Worm (Caenorhabditis elegans) whole organism, L4 larva: ENCODE data around the gene npp-8.

ENCODE experiments used
- F10B5.3 ChIP-seq: sonication (generic microtip); optimal IDR thresholded peaks from 2 replicates; lab custom pipeline; 2016; ENCODE audit warnings: mild to moderate bottlenecking, missing genetic modification characterization, missing compliant biosample characterization
- F26F4.8 ChIP-seq: fragments of 200-800 bp; sonication (Bioruptor generic); conservative IDR thresholded peaks from 2 replicates; pipeline ENCODE4 v1.3.6; 2022; ENCODE audit warnings: missing genetic modification characterization, missing compliant biosample characterization
- F44E2.7 ChIP-seq: fragments of 200-800 bp; sonication (Bioruptor generic); IDR thresholded peaks from 2 replicates; pipeline ENCODE4 v2.1.2; 2022; ENCODE audit warnings: missing genetic modification characterization, missing compliant biosample characterization
- T26A8.4 ChIP-seq: fragments of 200-800 bp; sonication (Bioruptor generic); IDR thresholded peaks from 2 replicates; pipeline ENCODE4 v1.3.6; 2022; ENCODE audit warnings: missing genetic modification characterization, missing compliant biosample characterization
- Y75B8A.6 ChIP-seq: fragments of 200-800 bp; sonication (Bioruptor generic); IDR thresholded peaks from 2 replicates; pipeline ENCODE4 v1.3.6; 2022; ENCODE audit warnings: missing genetic modification reagents, missing genetic modification characterization, missing compliant biosample characterization
- ZK337.2 ChIP-seq: fragments of 200-800 bp; sonication (Bioruptor generic); IDR thresholded peaks from 2 replicates; pipeline ENCODE4 v1.3.6; 2022; ENCODE audit warnings: missing genetic modification reagents, missing genetic modification characterization, missing compliant biosample characterization
- ZK546.5 ChIP-seq, 2 experiments: sonication (generic microtip); optimal IDR thresholded peaks; 2 replicates each; lab custom pipeline; 2017; ENCODE audit warnings: missing biosample characterization in 2 of 2, missing genetic modification characterization in 2 of 2
- aha-1 ChIP-seq: fragments of 150-350 bp; peaks from one replicate; lab custom pipeline; 2014; ENCODE audit warnings: missing biosample characterization, missing genetic modification characterization
- aly-2 ChIP-seq: sonication (generic microtip); optimal IDR thresholded peaks from 2 replicates; lab custom pipeline; 2018; ENCODE audit warnings: missing biosample characterization, missing genetic modification characterization
- arid-1 ChIP-seq: fragments of 200-800 bp; sonication (Bioruptor generic); conservative IDR thresholded peaks from 2 replicates; pipeline ENCODE4 v1.3.6; 2022; ENCODE audit warnings: missing genetic modification reagents, missing genetic modification characterization, missing compliant biosample characterization
- ceh-32 ChIP-seq: sonication (generic microtip); optimal IDR thresholded peaks from 2 replicates; lab custom pipeline; 2016; ENCODE audit warnings: mild to moderate bottlenecking, missing genetic modification characterization, missing compliant biosample characterization; ENCODE audit not compliant: poor library complexity
- ceh-62 ChIP-seq: sonication (generic microtip); optimal IDR thresholded peaks from 2 replicates; lab custom pipeline; 2017; ENCODE audit warnings: missing biosample characterization, missing genetic modification characterization
- ceh-82 ChIP-seq: sonication (generic microtip); optimal IDR thresholded peaks from 2 replicates; lab custom pipeline; 2017; ENCODE audit warnings: missing biosample characterization, missing genetic modification characterization
- ces-1 ChIP-seq: fragments of 150-350 bp; sonication (generic microtip); optimal IDR thresholded peaks from 4 replicates; lab custom pipeline; 2014; ENCODE audit warnings: missing biosample characterization, missing genetic modification reagents, missing genetic modification characterization
- cey-2 ChIP-seq: sonication (generic microtip); optimal IDR thresholded peaks from 3 replicates; lab custom pipeline; 2017; ENCODE audit warnings: missing genetic modification characterization, mild to moderate bottlenecking, missing compliant biosample characterization, antibody characterized with exemption, borderline replicate concordance; ENCODE audit not compliant: insufficient read depth
- daf-16 ChIP-seq, 3 experiments: sonication (generic microtip); optimal IDR thresholded peaks; 2 replicates each; lab custom pipeline; 2016 to 2017; ENCODE audit warnings: missing genetic modification characterization in 3 of 3, missing genetic modification reagents in 3 of 3, mild to moderate bottlenecking in 2 of 3, missing compliant biosample characterization in 2 of 3, missing biosample characterization in 1 of 3, moderate library complexity in 1 of 3
- daf-19 ChIP-seq: fragments of 200-800 bp; sonication (Bioruptor generic); conservative IDR thresholded peaks from 2 replicates; pipeline ENCODE4 v1.3.6; 2022; ENCODE audit warnings: missing genetic modification characterization, missing compliant biosample characterization
- dmd-6 ChIP-seq: fragments of 200-800 bp; sonication (Bioruptor generic); IDR thresholded peaks from 2 replicates; pipeline ENCODE4 v1.3.6; 2022; ENCODE audit warnings: missing genetic modification reagents, missing genetic modification characterization, missing compliant biosample characterization
- dmd-9 ChIP-seq: fragments of 200-800 bp; sonication (Bioruptor generic); IDR thresholded peaks from 2 replicates; pipeline ENCODE4 v1.3.6; 2022; ENCODE audit warnings: missing genetic modification reagents, missing genetic modification characterization, missing compliant biosample characterization
- dve-1 ChIP-seq: sonication (generic microtip); optimal IDR thresholded peaks from 2 replicates; lab custom pipeline; 2017; ENCODE audit warnings: antibody characterized with exemption, mild to moderate bottlenecking, missing genetic modification characterization, missing compliant biosample characterization; ENCODE audit not compliant: insufficient read depth
- egl-27 ChIP-seq: sonication (generic microtip); optimal IDR thresholded peaks from 3 replicates; lab custom pipeline; 2017; ENCODE audit warnings: missing biosample characterization, missing genetic modification reagents, missing genetic modification characterization
- fos-1 ChIP-seq: fragments of 150-350 bp; optimal IDR thresholded peaks from 2 replicates; lab custom pipeline; 2014; ENCODE audit warnings: missing biosample characterization, missing genetic modification characterization
- gei-8 ChIP-seq: fragments of 200-800 bp; sonication (Bioruptor generic); optimal IDR thresholded peaks from 2 replicates; lab custom pipeline; 2018; ENCODE audit warnings: mild to moderate bottlenecking, missing genetic modification characterization, missing compliant biosample characterization
- hmg-1.1 ChIP-seq: fragments of 200-800 bp; sonication (Bioruptor generic); IDR thresholded peaks from 2 replicates; pipeline ENCODE4 v1.3.6; 2022; ENCODE audit warnings: missing genetic modification reagents, missing genetic modification characterization, missing compliant biosample characterization
- lim-7 ChIP-seq: fragments of 200-800 bp; sonication (Bioruptor generic); IDR thresholded peaks from 2 replicates; pipeline ENCODE4 v1.3.6; 2022; ENCODE audit warnings: missing genetic modification characterization, missing compliant biosample characterization
- lin-15B ChIP-seq: fragments of 150-350 bp; sonication (generic microtip); optimal IDR thresholded peaks from 3 replicates; lab custom pipeline; 2014; ENCODE audit warnings: missing biosample characterization, missing genetic modification characterization
- lin-39 ChIP-seq: fragments of 150-350 bp; optimal IDR thresholded peaks from 2 replicates; lab custom pipeline; 2014; ENCODE audit warnings: missing biosample characterization, missing genetic modification reagents, missing genetic modification characterization
- madf-5 ChIP-seq, 2 experiments: fragments of 200-800 bp; sonication (Bioruptor generic); IDR thresholded peaks; 2 replicates each; pipeline ENCODE4 v1.3.6; 2022; ENCODE audit warnings: missing compliant biosample characterization in 2 of 2, missing genetic modification characterization in 2 of 2
- mxl-2 ChIP-seq: fragments of 200-800 bp; sonication (Bioruptor generic); conservative IDR thresholded peaks from 2 replicates; pipeline ENCODE4 v1.3.6; 2022; ENCODE audit warnings: missing genetic modification reagents, missing genetic modification characterization, missing compliant biosample characterization
- nhr-11 ChIP-seq: fragments of 150-350 bp; optimal IDR thresholded peaks from 2 replicates; lab custom pipeline; 2014; ENCODE audit warnings: missing biosample characterization, missing genetic modification characterization
- nhr-237 ChIP-seq: sonication (generic microtip); optimal IDR thresholded peaks from 2 replicates; lab custom pipeline; 2017; ENCODE audit warnings: missing biosample characterization, missing genetic modification characterization
- nhr-25 ChIP-seq: sonication (generic microtip); optimal IDR thresholded peaks from 2 replicates; lab custom pipeline; 2017; ENCODE audit warnings: missing genetic modification characterization, mild to moderate bottlenecking, missing compliant biosample characterization, antibody characterized with exemption, moderate library complexity, borderline replicate concordance; ENCODE audit not compliant: insufficient read depth
- nhr-28 ChIP-seq: fragments of 150-350 bp; optimal IDR thresholded peaks from 2 replicates; lab custom pipeline; 2014; ENCODE audit warnings: missing biosample characterization, missing genetic modification characterization
- nhr-41 ChIP-seq: fragments of 200-800 bp; sonication (Bioruptor generic); IDR thresholded peaks from 2 replicates; pipeline ENCODE4 v1.3.6; 2022; ENCODE audit warnings: missing genetic modification reagents, missing genetic modification characterization, missing compliant biosample characterization
- nhr-48 ChIP-seq: sonication (generic microtip); optimal IDR thresholded peaks from 2 replicates; lab custom pipeline; 2016; ENCODE audit warnings: mild to moderate bottlenecking, missing genetic modification characterization, missing compliant biosample characterization
- nhr-76 ChIP-seq: fragments of 150-350 bp; optimal IDR thresholded peaks from 2 replicates; lab custom pipeline; 2014; ENCODE audit warnings: missing biosample characterization, missing genetic modification characterization
- nhr-77 ChIP-seq: fragments of 150-350 bp; optimal IDR thresholded peaks from 2 replicates; lab custom pipeline; 2014; ENCODE audit warnings: missing biosample characterization, missing genetic modification characterization
- pqm-1 ChIP-seq: sonication (generic microtip); optimal IDR thresholded peaks from 2 replicates; lab custom pipeline; 2017; ENCODE audit warnings: missing biosample characterization, missing genetic modification characterization
- rbr-2 ChIP-seq: sonication (generic microtip); optimal IDR thresholded peaks from 2 replicates; lab custom pipeline; 2016; ENCODE audit warnings: missing genotype, missing genetic modification characterization, missing compliant biosample characterization
- set-16 ChIP-seq: fragments of 200-800 bp; sonication (Bioruptor generic); IDR thresholded peaks from 2 replicates; pipeline ENCODE4 v1.3.6; 2022; ENCODE audit warnings: missing genetic modification reagents, missing genetic modification characterization, missing compliant biosample characterization
- skn-1 ChIP-seq: fragments of 150-350 bp; optimal IDR thresholded peaks from 2 replicates; lab custom pipeline; 2014; ENCODE audit warnings: missing biosample characterization, missing genetic modification characterization
- spr-3 ChIP-seq: fragments of 200-800 bp; sonication (Bioruptor generic); optimal IDR thresholded peaks from 2 replicates; lab custom pipeline; 2018; ENCODE audit warnings: mild to moderate bottlenecking, missing genetic modification characterization, missing compliant biosample characterization
- tra-1 ChIP-seq: fragments of 200-800 bp; sonication (Bioruptor generic); IDR thresholded peaks from 2 replicates; pipeline ENCODE4 v1.3.6; 2022; ENCODE audit warnings: missing genetic modification reagents, missing genetic modification characterization, missing compliant biosample characterization
- unc-39 ChIP-seq: sonication (generic microtip); optimal IDR thresholded peaks from 2 replicates; lab custom pipeline; 2017; ENCODE audit warnings: missing biosample characterization, missing genetic modification characterization
- unc-62 ChIP-seq, 3 experiments: fragments of 150-350 bp in 1 of 3; sonication (generic microtip); optimal IDR thresholded peaks in 2 of 3; peaks in 1 of 3; 1 replicate in 1 of 3; 2 replicates in 2 of 3; lab custom pipeline; 2014 to 2017; ENCODE audit warnings: missing biosample characterization in 3 of 3, missing genetic modification characterization in 3 of 3, missing genetic modification reagents in 3 of 3, missing genotype in 1 of 3
- zip-11 ChIP-seq: fragments of 200-800 bp; sonication (Bioruptor generic); IDR thresholded peaks from 2 replicates; pipeline ENCODE4 v1.3.6; 2022; ENCODE audit warnings: missing genetic modification characterization, missing compliant biosample characterization
- ztf-7 ChIP-seq: fragments of 150-350 bp; optimal IDR thresholded peaks from 2 replicates; lab custom pipeline; 2014; ENCODE audit warnings: missing biosample characterization, missing genetic modification characterization

npp-8 gene

DNA sequence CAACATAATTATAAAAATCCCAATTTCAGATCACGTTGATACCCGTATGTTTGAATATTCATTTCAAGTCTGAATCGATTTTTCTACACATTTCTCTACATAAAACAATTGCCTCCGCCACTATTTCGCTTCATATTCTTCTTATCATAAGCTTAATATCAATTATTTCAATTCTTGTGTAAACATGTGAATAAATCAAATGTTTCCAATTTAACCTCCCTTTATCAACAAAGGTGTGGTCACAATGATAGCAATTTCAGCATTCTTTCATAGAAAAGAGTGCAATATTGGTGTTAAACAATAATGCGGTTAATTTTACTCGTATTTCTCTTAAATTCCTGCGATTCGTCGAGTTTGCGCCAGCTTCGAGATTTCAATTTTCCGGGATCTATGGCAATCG is 35.7 kb downstream of the npp-8 start, which contains the start of gene Y41D4B.17 (continued):
- TF ChIP-seq tra-1 (no peak), ZK337.2 (GFP tag; lab: Robert Waterston, UW) (no peak), lin-15B (no peak), daf-16 (GFP tag; optimal IDR thresholded peaks at IDR 0.05; lab: Kevin White, UChicago) (no peak), daf-16 (tag; optimal IDR thresholded peaks at IDR 0.05; lab: Kevin White, UChicago) (peak; percentile 76)

DNA sequence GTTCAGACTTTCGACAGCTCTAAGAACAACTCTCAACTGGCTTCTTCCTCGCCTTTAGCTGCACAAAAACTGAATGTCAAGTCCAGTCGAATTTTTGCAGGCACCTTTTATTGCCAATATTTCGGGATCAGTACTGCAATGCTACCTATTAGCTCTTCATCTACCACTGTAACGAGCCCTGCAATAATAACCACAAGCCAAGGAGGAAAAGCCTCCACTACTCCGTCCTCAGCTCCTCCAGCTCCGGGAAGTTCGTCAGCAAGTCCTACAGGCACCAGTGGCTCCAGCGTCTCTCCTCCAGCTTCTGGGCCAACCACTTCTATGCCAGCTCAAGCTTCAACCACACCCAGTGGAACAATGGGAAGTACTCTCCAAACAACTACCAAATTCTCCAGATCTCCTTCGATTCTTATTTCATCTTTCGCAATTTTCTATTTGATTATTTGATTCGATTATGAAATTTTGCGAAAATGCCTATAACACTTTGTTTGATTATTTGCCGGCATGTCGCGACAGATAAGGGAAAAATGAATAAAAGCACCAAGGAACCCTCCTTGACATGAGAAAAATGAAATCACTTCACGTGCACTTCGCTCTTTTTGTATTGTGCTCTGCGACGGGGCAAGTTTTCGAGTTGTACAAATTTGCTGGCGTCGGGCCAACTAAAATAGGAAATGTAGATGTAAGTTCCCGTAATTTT is 40.5 kb downstream of the npp-8 start, which contains the start of gene C34H4.1:
Gene C34H4.1 (plus strand): TSS at position 559 of the 700 bp plus-strand sequence.
- no peak for TF ChIP-seq nhr-11 (tag; lab: Kevin White, UChicago)
- no peak for TF ChIP-seq zip-11 (GFP tag; lab: Robert Waterston, UW)
- TF ChIP-seq dmd-6: peak; percentile 50; the same call in 1 of the 2 replicates
- TF ChIP-seq madf-5 (GFP tag; IDR thresholded peaks at IDR 0.05; lab: Robert Waterston, UW): no peak
- no peak for TF ChIP-seq F26F4.8
- no peak for TF ChIP-seq mxl-2 (GFP tag; lab: Robert Waterston, UW)
- TF ChIP-seq hmg-1.1 (GFP tag; lab: Robert Waterston, UW): no peak
- peak; percentile 49 for TF ChIP-seq nhr-28 (tag; lab: Kevin White, UChicago)
- peak in 1 of 2 experiments; percentile 82 for TF ChIP-seq unc-62 (GFP tag; optimal IDR thresholded peaks at IDR 0.05 in 1 of 2; lab: Kevin White, UChicago)
- no peak for TF ChIP-seq unc-62 (tag; optimal IDR thresholded peaks at IDR 0.05; lab: Kevin White, UChicago)
- no peak for TF ChIP-seq lin-15B
- TF ChIP-seq tra-1: no peak
- no peak for TF ChIP-seq ces-1 (GFP tag; lab: Kevin White, UChicago)
- TF ChIP-seq cey-2 (tag; lab: Kevin White, UChicago): no peak
- peak; percentile 53 for TF ChIP-seq aha-1 (tag; lab: Kevin White, UChicago)
- TF ChIP-seq unc-39 (tag; lab: Kevin White, UChicago): no peak
- TF ChIP-seq lin-39 (tag; lab: Kevin White, UChicago): no peak
- TF ChIP-seq skn-1 (tag; lab: Kevin White, UChicago): no peak
- no peak for TF ChIP-seq ZK546.5 (tag; optimal IDR thresholded peaks at IDR 0.05; lab: Kevin White, UChicago)
- no peak for TF ChIP-seq F10B5.3
- TF ChIP-seq aly-2 (tag; lab: Kevin White, UChicago): no peak
- TF ChIP-seq pqm-1 (tag; lab: Kevin White, UChicago): peak; percentile 66
- TF ChIP-seq nhr-25 (tag; lab: Kevin White, UChicago): no peak
- TF ChIP-seq fos-1: no peak
- TF ChIP-seq ztf-7: no peak
- no peak for TF ChIP-seq nhr-41 (GFP tag; lab: Robert Waterston, UW)
- TF ChIP-seq dve-1 (tag; lab: Kevin White, UChicago): peak; percentile 5
- TF ChIP-seq rbr-2 (tag; lab: Kevin White, UChicago): no peak
- TF ChIP-seq set-16 (GFP tag; lab: Robert Waterston, UW): peak; percentile 28; the same call in 1 of the 2 replicates
- TF ChIP-seq dmd-9 (GFP tag; lab: Robert Waterston, UW): no peak
- TF ChIP-seq gei-8 (GFP tag; lab: Kevin White, UChicago): no peak
- no peak for TF ChIP-seq F44E2.7 (GFP tag; lab: Robert Waterston, UW)
- TF ChIP-seq daf-16 (GFP tag; optimal IDR thresholded peaks at IDR 0.05; lab: Kevin White, UChicago): no peak
- TF ChIP-seq daf-16 (tag; optimal IDR thresholded peaks at IDR 0.05; lab: Kevin White, UChicago): peak; percentile 46
- TF ChIP-seq lim-7: no peak
- no peak for TF ChIP-seq nhr-48
- no peak for TF ChIP-seq arid-1 (GFP tag; lab: Robert Waterston, UW)
- TF ChIP-seq ceh-82 (tag; lab: Kevin White, UChicago): no peak
- TF ChIP-seq nhr-237 (tag; lab: Kevin White, UChicago): no peak
- no peak for TF ChIP-seq spr-3
- TF ChIP-seq egl-27 (tag; lab: Kevin White, UChicago): no peak
- TF ChIP-seq Y75B8A.6: no peak
- TF ChIP-seq ceh-62: no peak
- TF ChIP-seq ceh-32 (tag; lab: Kevin White, UChicago): no peak
- TF ChIP-seq daf-19 (GFP tag; lab: Robert Waterston, UW): no peak
- no peak for TF ChIP-seq nhr-76 (tag; lab: Kevin White, UChicago)
- peak; percentile 21 for TF ChIP-seq nhr-77 (tag; lab: Kevin White, UChicago)
- TF ChIP-seq T26A8.4 (GFP tag; lab: Robert Waterston, UW): no peak
